Worm (Caenorhabditis elegans) whole organism, L4/young adult: ENCODE measurements around the gene lam-2.

ENCODE experiments used
- W03F9.2 ChIP-seq: fragments of 150-350 bp; optimal IDR thresholded peaks from 2 replicates; lab custom pipeline; 2014; ENCODE audit warnings: missing biosample characterization, missing genetic modification characterization
- dao-5 ChIP-seq: sonication (generic microtip); optimal IDR thresholded peaks from 2 replicates; lab custom pipeline; 2016; ENCODE audit warnings: missing genotype, missing genetic modification characterization, moderate library complexity, missing compliant biosample characterization
- him-1 ChIP-seq: sonication (generic microtip); optimal IDR thresholded peaks from 2 replicates; lab custom pipeline; 2016; ENCODE audit warnings: missing genotype, missing genetic modification reagents, missing genetic modification characterization, missing compliant biosample characterization

- TF ChIP-seq W03F9.2 (no peak), him-1 (no peak), dao-5 (tag; lab: Kevin White, UChicago) (no peak)
Observed at ce11 chrX:7153460-7153859, 2.4 kb upstream of the lam-2 start.
